Worm (Caenorhabditis elegans) whole organism, L1 larva: ENCODE data around the gene B0554.4.

Source experiments
- alr-1 ChIP-seq: fragments of 200-800 bp; sonication (Bioruptor generic); optimal IDR thresholded peaks from 2 replicates; lab custom pipeline; 2018; ENCODE audit warnings: borderline replicate concordance, mild to moderate bottlenecking, missing genetic modification characterization, missing compliant biosample characterization
- fkh-4 ChIP-seq: sonication (generic microtip); optimal IDR thresholded peaks from 2 replicates; lab custom pipeline; 2016; ENCODE audit warnings: missing compliant biosample characterization, missing genetic modification characterization, borderline replicate concordance
- jun-1 ChIP-seq: fragments of 150-350 bp; optimal IDR thresholded peaks from 2 replicates; lab custom pipeline; 2014; ENCODE audit warnings: missing biosample characterization, missing genetic modification reagents, missing genetic modification characterization
- lin-14 ChIP-seq: fragments of 200-800 bp; sonication (Bioruptor generic); optimal IDR thresholded peaks from 2 replicates; lab custom pipeline; 2018; ENCODE audit warnings: mild to moderate bottlenecking, missing genetic modification characterization, moderate library complexity, missing compliant biosample characterization
- nhr-71 ChIP-seq: sonication (generic microtip); optimal IDR thresholded peaks from 2 replicates; lab custom pipeline; 2016; ENCODE audit warnings: mild to moderate bottlenecking, missing genetic modification characterization, moderate library complexity, missing compliant biosample characterization
- skn-1 ChIP-seq: fragments of 150-350 bp; optimal IDR thresholded peaks from 2 replicates; lab custom pipeline; 2014; ENCODE audit warnings: missing biosample characterization, missing genetic modification characterization
- unc-62 ChIP-seq: fragments of 150-350 bp; optimal IDR thresholded peaks from 2 replicates; lab custom pipeline; 2014; ENCODE audit warnings: missing biosample characterization, missing genetic modification reagents, missing genetic modification characterization

DNA sequence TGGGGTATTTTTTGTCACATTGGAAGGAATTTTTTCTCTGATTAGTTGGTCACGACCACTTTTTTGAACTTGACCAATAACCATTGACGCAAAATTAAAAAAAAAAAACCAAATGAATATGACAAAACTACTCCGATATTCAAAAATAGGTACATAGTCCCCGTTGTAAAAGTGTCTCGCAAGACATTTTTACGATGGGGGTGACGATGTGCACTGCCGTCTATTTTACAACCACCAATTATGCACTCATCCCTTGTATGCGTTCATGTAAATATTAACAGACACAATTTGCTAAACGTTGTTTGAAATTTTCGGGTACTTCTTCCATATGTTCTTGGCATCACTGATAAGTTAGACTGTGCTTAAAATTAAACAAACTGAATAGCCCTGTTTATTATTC is 29.2 kb upstream of the B0554.4 start, which contains the start of gene scl-27:
- no peak for TF ChIP-seq fkh-4 (tag; lab: Kevin White, UChicago)
- no peak for TF ChIP-seq alr-1 (tag; lab: Kevin White, UChicago)
- no peak for TF ChIP-seq unc-62
- TF ChIP-seq lin-14, result no peak
- TF ChIP-seq skn-1, result no peak
- no peak for TF ChIP-seq nhr-71 (tag; lab: Kevin White, UChicago)
- no peak for TF ChIP-seq jun-1 (tag; lab: Kevin White, UChicago)
